Fruit fly (Drosophila melanogaster) whole organism, embryonic: Measurements from ENCODE around the gene CG42272.

ENCODE experiments used
- Bgb ChIP-seq: fragments of 200-800 bp; sonication (Bioruptor generic); IDR thresholded peaks from 2 replicates; pipeline ENCODE4 v1.3.6; 2022; ENCODE audit warnings: missing biosample characterization, missing genetic modification characterization; ENCODE audit not compliant: partially characterized antibody
- CG10959 ChIP-seq: fragments of 200-800 bp; sonication (Bioruptor generic); IDR thresholded peaks from 2 replicates; pipeline ENCODE4 v1.3.6; 2022; ENCODE audit warnings: missing biosample characterization, missing genetic modification characterization
- CG11695 ChIP-seq: fragments of 200-800 bp; sonication (Bioruptor generic); IDR thresholded peaks from 3 replicates; pipeline ENCODE4 v1.3.6; 2022; ENCODE audit warnings: missing biosample characterization, missing genetic modification characterization
- CG1233 ChIP-seq: fragments of 200-800 bp; sonication (Bioruptor generic); optimal IDR thresholded peaks from 4 replicates; lab custom pipeline; 2018; ENCODE audit warnings: missing biosample characterization, mild to moderate bottlenecking, missing genetic modification characterization
- CG12769 ChIP-seq: fragments of 200-800 bp; sonication (Bioruptor generic); optimal IDR thresholded peaks from 2 replicates; lab custom pipeline; 2019; ENCODE audit warnings: missing biosample characterization, mild to moderate bottlenecking, missing genetic modification characterization, moderate library complexity
- CG13424 ChIP-seq: fragments of 200-800 bp; sonication (Bioruptor generic); optimal IDR thresholded peaks from 2 replicates; lab custom pipeline; 2019; ENCODE audit warnings: missing biosample characterization, mild to moderate bottlenecking, missing genetic modification characterization, moderate library complexity
- CG13775 ChIP-seq: fragments of 200-800 bp; sonication (Bioruptor generic); optimal IDR thresholded peaks from 3 replicates; lab custom pipeline; 2017; ENCODE audit warnings: missing biosample characterization, mild to moderate bottlenecking, missing genetic modification characterization
- CG14441 ChIP-seq: fragments of 200-800 bp; sonication (Bioruptor generic); IDR thresholded peaks from 2 replicates; pipeline ENCODE4 v1.3.6; 2022; ENCODE audit warnings: missing biosample characterization, missing genetic modification characterization
- CG15269 ChIP-seq: fragments of 200-800 bp; sonication (Bioruptor generic); optimal IDR thresholded peaks from 2 replicates; lab custom pipeline; 2018; ENCODE audit warnings: missing biosample characterization, mild to moderate bottlenecking, missing genetic modification characterization, moderate library complexity
- CG2199 ChIP-seq: fragments of 200-800 bp; sonication (Bioruptor generic); IDR thresholded peaks from 3 replicates; pipeline ENCODE4 v1.3.6; 2022; ENCODE audit warnings: missing biosample characterization, missing genetic modification characterization
- CG31224 ChIP-seq: fragments of 200-800 bp; sonication (Bioruptor generic); IDR thresholded peaks from 2 replicates; pipeline ENCODE4 v1.3.6; 2022; ENCODE audit warnings: missing biosample characterization, missing genetic modification characterization
- CG33557 ChIP-seq: fragments of 200-800 bp; sonication (Bioruptor generic); optimal IDR thresholded peaks from 2 replicates; lab custom pipeline; 2019; ENCODE audit warnings: missing biosample characterization, mild to moderate bottlenecking, missing genetic modification characterization, moderate library complexity
- CG6254 ChIP-seq: fragments of 200-800 bp; sonication (Bioruptor generic); optimal IDR thresholded peaks from 3 replicates; lab custom pipeline; 2017; ENCODE audit warnings: mild to moderate bottlenecking, missing biosample characterization, missing genetic modification reagents, missing genetic modification characterization
- CG6272 ChIP-seq: fragments of 200-800 bp; sonication (Bioruptor generic); IDR thresholded peaks from 2 replicates; pipeline ENCODE4 v1.3.6; 2022; ENCODE audit warnings: missing biosample characterization, missing genetic modification characterization
- CG7357 ChIP-seq: fragments of 200-800 bp; sonication (Bioruptor generic); IDR thresholded peaks from 3 replicates; pipeline ENCODE4 v1.3.6; 2022; ENCODE audit warnings: missing biosample characterization, missing genetic modification characterization
- CkIIα-i1 ChIP-seq: fragments of 200-800 bp; sonication (Bioruptor generic); IDR thresholded peaks from 2 replicates; pipeline ENCODE4 v1.3.6; 2022; ENCODE audit warnings: missing biosample characterization, missing genetic modification characterization
- D19A ChIP-seq: fragments of 200-800 bp; optimal IDR thresholded peaks from 3 replicates; lab custom pipeline; 2019; ENCODE audit warnings: missing biosample characterization, mild to moderate bottlenecking, missing genetic modification characterization, moderate library complexity
- Dip2 ChIP-seq: fragments of 200-800 bp; sonication (Bioruptor generic); IDR thresholded peaks from 2 replicates; pipeline ENCODE4 v1.3.6; 2022; ENCODE audit warnings: missing biosample characterization, missing genetic modification characterization
- Drgx ChIP-seq: fragments of 200-800 bp; sonication (Bioruptor generic); IDR thresholded peaks from 2 replicates; pipeline ENCODE4 v1.3.6; 2022; ENCODE audit warnings: missing biosample characterization, missing genetic modification characterization
- Ets65A ChIP-seq: fragments of 200-800 bp; sonication (Bioruptor generic); peaks from one replicate; lab custom pipeline; 2016; ENCODE audit warnings: missing biosample characterization, missing genetic modification characterization
- Hmr ChIP-seq: fragments of 200-800 bp; sonication (Bioruptor generic); optimal IDR thresholded peaks from 3 replicates; lab custom pipeline; 2017; ENCODE audit warnings: mild to moderate bottlenecking, missing biosample characterization, missing genetic modification reagents, missing genetic modification characterization
- Hr51 ChIP-seq, 2 experiments: fragments of 200-800 bp; sonication (Bioruptor generic); optimal IDR thresholded peaks; 2 replicates in 1 of 2; 3 replicates in 1 of 2; lab custom pipeline; 2016 to 2018; ENCODE audit warnings: missing biosample characterization in 2 of 2, missing genetic modification characterization in 2 of 2, mild to moderate bottlenecking in 1 of 2, moderate library complexity in 1 of 2
- Mad ChIP-seq: fragments of 200-800 bp; sonication (Bioruptor generic); optimal IDR thresholded peaks from 2 replicates; lab custom pipeline; 2016; ENCODE audit warnings: missing biosample characterization, missing genetic modification characterization
- Nf-YB ChIP-seq: fragments of 200-800 bp; sonication (Bioruptor generic); optimal IDR thresholded peaks from 3 replicates; lab custom pipeline; 2019; ENCODE audit warnings: missing biosample characterization, mild to moderate bottlenecking, missing genetic modification characterization, moderate library complexity
- NfI ChIP-seq: fragments of 200-800 bp; sonication (Bioruptor generic); optimal IDR thresholded peaks from 3 replicates; lab custom pipeline; 2018; ENCODE audit warnings: missing biosample characterization, mild to moderate bottlenecking, missing genetic modification characterization, moderate library complexity
- Pdp1 ChIP-seq, 2 experiments: fragments of 200-800 bp; sonication (Bioruptor generic); optimal IDR thresholded peaks; 3 replicates each; lab custom pipeline; 2016; ENCODE audit warnings: missing biosample characterization in 2 of 2, missing genetic modification characterization in 2 of 2, mild to moderate bottlenecking in 1 of 2, moderate library complexity in 1 of 2
- Ssrp ChIP-seq: fragments of 200-800 bp; sonication (Bioruptor generic); optimal IDR thresholded peaks from 2 replicates; lab custom pipeline; 2018; ENCODE audit warnings: missing biosample characterization, mild to moderate bottlenecking, missing genetic modification characterization, moderate library complexity
- Tbp ChIP-seq: fragments of >200 bp; optimal IDR thresholded peaks from 2 replicates; lab custom pipeline; 2018; ENCODE audit warnings: missing biosample characterization, missing genetic modification characterization
- bowl ChIP-seq: fragments of 200-800 bp; sonication (Bioruptor generic); IDR thresholded peaks from 2 replicates; pipeline ENCODE4 v1.3.6; 2022; ENCODE audit warnings: missing biosample characterization, missing genetic modification characterization
- bsh ChIP-seq, 2 experiments: fragments of 200-800 bp; sonication (Bioruptor generic); optimal IDR thresholded peaks; 2 replicates each; lab custom pipeline; 2017 to 2018; ENCODE audit warnings: mild to moderate bottlenecking in 2 of 2, missing biosample characterization in 2 of 2, missing genetic modification characterization in 2 of 2, moderate library complexity in 1 of 2
- cg ChIP-seq: fragments of 200-800 bp; sonication (Bioruptor generic); optimal IDR thresholded peaks from 3 replicates; lab custom pipeline; 2019; ENCODE audit warnings: missing biosample characterization, mild to moderate bottlenecking, missing genetic modification characterization, moderate library complexity
- dpn ChIP-seq, 2 experiments: fragments of 200-800 bp; sonication (Bioruptor generic); optimal IDR thresholded peaks; 3 replicates each; lab custom pipeline; 2016; ENCODE audit warnings: missing biosample characterization in 2 of 2, missing genetic modification characterization in 2 of 2
- gem ChIP-seq: fragments of 200-800 bp; sonication (Bioruptor generic); optimal IDR thresholded peaks from 2 replicates; lab custom pipeline; 2019; ENCODE audit warnings: missing biosample characterization, mild to moderate bottlenecking, missing genetic modification characterization, moderate library complexity
- hth ChIP-seq: fragments of >200 bp; optimal IDR thresholded peaks from 2 replicates; lab custom pipeline; 2017; ENCODE audit warnings: inconsistent platforms
- kni ChIP-seq: fragments of 200-800 bp; sonication (Bioruptor generic); optimal IDR thresholded peaks from 3 replicates; lab custom pipeline; 2017; ENCODE audit warnings: mild to moderate bottlenecking, missing biosample characterization, missing genetic modification reagents, missing genetic modification characterization
- nmo ChIP-seq: fragments of 200-800 bp; sonication (Bioruptor generic); optimal IDR thresholded peaks from 2 replicates; lab custom pipeline; 2018; ENCODE audit warnings: missing biosample characterization, mild to moderate bottlenecking, missing genetic modification characterization, moderate library complexity
- pan ChIP-seq, 4 experiments: fragments of >200 bp in 3 of 4; fragments of 200-800 bp in 1 of 4; sonication (Bioruptor generic) in 1 of 4; optimal IDR thresholded peaks in 3 of 4; IDR thresholded peaks in 1 of 4; 2 replicates each; pipeline versions ENCODE4 v1.3.6 to Lab custom; 2017 to 2022; ENCODE audit warnings: missing biosample characterization in 2 of 4, missing genetic modification characterization in 2 of 4, mixed read lengths in 1 of 4
- ranshi ChIP-seq: fragments of 200-800 bp; sonication (Bioruptor generic); IDR thresholded peaks from 2 replicates; pipeline ENCODE4 v1.3.6; 2022; ENCODE audit warnings: missing biosample characterization, missing genetic modification characterization
- row ChIP-seq: fragments of 200-800 bp; sonication (Bioruptor generic); IDR thresholded peaks from 3 replicates; pipeline ENCODE4 v1.3.6; 2022; ENCODE audit warnings: missing biosample characterization, missing genetic modification characterization
- run ChIP-seq: fragments of 200-800 bp; sonication (Bioruptor generic); optimal IDR thresholded peaks from 3 replicates; lab custom pipeline; 2018; ENCODE audit warnings: missing biosample characterization, mild to moderate bottlenecking, missing genetic modification characterization
- sens ChIP-seq: fragments of 200-800 bp; sonication (Bioruptor generic); peaks from one replicate; lab custom pipeline; 2016; ENCODE audit warnings: missing biosample characterization, missing genetic modification characterization
- tll ChIP-seq, 2 experiments: fragments of 200-800 bp in 1 of 2; fragments of >200 bp in 1 of 2; sonication (Bioruptor generic) in 1 of 2; optimal IDR thresholded peaks; 2 replicates each; lab custom pipeline; 2017 to 2019; ENCODE audit warnings: missing biosample characterization in 2 of 2, missing genetic modification characterization in 2 of 2, mild to moderate bottlenecking in 1 of 2, moderate library complexity in 1 of 2
- trem ChIP-seq: fragments of 200-800 bp; optimal IDR thresholded peaks from 3 replicates; lab custom pipeline; 2019; ENCODE audit warnings: missing biosample characterization, mild to moderate bottlenecking, missing genetic modification characterization, moderate library complexity
- twi ChIP-seq: fragments of 200-800 bp; optimal IDR thresholded peaks from 2 replicates; lab custom pipeline; 2019; ENCODE audit warnings: missing biosample characterization, mild to moderate bottlenecking, missing genetic modification characterization, moderate library complexity
- yki ChIP-seq: fragments of >200 bp; optimal IDR thresholded peaks from 3 replicates; lab custom pipeline; 2018
- zen ChIP-seq: fragments of 200-800 bp; sonication (Bioruptor generic); optimal IDR thresholded peaks from 3 replicates; lab custom pipeline; 2018; ENCODE audit warnings: missing biosample characterization, mild to moderate bottlenecking, missing genetic modification characterization, moderate library complexity

CG42272 gene

dm6 chr3L:5835431-5835830 lies 32.6 kb downstream of the CG42272 start:
- TF ChIP-seq CG1233 (no peak), cg (peak; percentile 25)

dm6 chr3L:5835887-5836646 lies 33.2 kb downstream of the CG42272 start:
- peak; percentile 41 for TF ChIP-seq twi (tag; lab: Kevin White, UChicago)
- TF ChIP-seq CG6272: no peak
- peak in 1 of 2 experiments; percentile 92 for TF ChIP-seq tll (GFP tag; optimal IDR thresholded peaks at IDR 0.05; lab: Kevin White, UChicago)
- no peak for TF ChIP-seq CG6254 (GFP tag; lab: Kevin White, UChicago)
- no peak for TF ChIP-seq Nf-YB
- TF ChIP-seq CG33557 (GFP tag; lab: Kevin White, UChicago): no peak
- TF ChIP-seq yki: no peak
- TF ChIP-seq sens (GFP tag; lab: Kevin White, UChicago): peak; percentile 59
- TF ChIP-seq Mad (GFP tag; lab: Kevin White, UChicago): no peak
- peak in 1 of 2 experiments; percentile 19 for TF ChIP-seq bsh (GFP tag; optimal IDR thresholded peaks at IDR 0.05; lab: Kevin White, UChicago)
- peak; percentile 32; the same call in 1 of the 2 replicates for TF ChIP-seq Drgx (GFP tag; lab: Robert Waterston, UW)
- TF ChIP-seq CG13775 (GFP tag; lab: Kevin White, UChicago): no peak
- TF ChIP-seq zen (tag; lab: Kevin White, UChicago): peak; percentile 46

- TF ChIP-seq Tbp (GFP tag; lab: Kevin White, UChicago): no peak
- no peak for TF ChIP-seq hth (lab: Kevin White, UChicago)
- no peak for TF ChIP-seq bowl
- peak; percentile 35 for TF ChIP-seq CG13424 (tag; lab: Kevin White, UChicago)
- TF ChIP-seq CG12769 (tag; lab: Kevin White, UChicago): peak; percentile 32
- TF ChIP-seq Pdp1 (GFP tag; optimal IDR thresholded peaks at IDR 0.05; lab: Kevin White, UChicago): no peak
- TF ChIP-seq Hr51 (GFP tag; optimal IDR thresholded peaks at IDR 0.05; lab: Kevin White, UChicago): peak in 1 of 2 experiments; percentile 22
- peak; percentile 28 for TF ChIP-seq Ets65A
- TF ChIP-seq ranshi (GFP tag; lab: Robert Waterston, UW): peak; percentile 34; the same call in 1 of the 2 replicates
- TF ChIP-seq nmo: peak; percentile 5
- no peak for TF ChIP-seq Hmr
- peak; percentile 12 for TF ChIP-seq Ssrp
- TF ChIP-seq kni (GFP tag; lab: Kevin White, UChicago): no peak
- no peak for TF ChIP-seq CG11695 (GFP tag; lab: Robert Waterston, UW)
- TF ChIP-seq row (GFP tag; lab: Robert Waterston, UW): peak; percentile 51
- TF ChIP-seq CG31224: no peak
- TF ChIP-seq CkIIα-i1 (GFP tag; lab: Robert Waterston, UW): no peak
- TF ChIP-seq CG2199 (GFP tag; lab: Robert Waterston, UW): no peak
- no peak for TF ChIP-seq dpn (GFP tag; optimal IDR thresholded peaks at IDR 0.05; lab: Kevin White, UChicago)
- no peak for TF ChIP-seq CG10959 (GFP tag; lab: Robert Waterston, UW)
- no peak for TF ChIP-seq trem (tag; lab: Kevin White, UChicago)
- TF ChIP-seq Dip2 (GFP tag; lab: Robert Waterston, UW): no peak
- TF ChIP-seq D19A (tag; lab: Kevin White, UChicago): peak; percentile 7
- TF ChIP-seq run (tag; lab: Kevin White, UChicago): no peak
- peak; percentile 17 for TF ChIP-seq CG15269 (tag; lab: Kevin White, UChicago)
- TF ChIP-seq gem: peak; percentile 8
- peak; percentile 78 for TF ChIP-seq sens (GFP tag; lab: Kevin White, UChicago)
- TF ChIP-seq CG7357 (GFP tag; lab: Robert Waterston, UW): 0 out of 3 replicates have a peak, but pooled peaks have one; percentile 24
- no peak for TF ChIP-seq pan (optimal IDR thresholded peaks at IDR 0.05; lab: Kevin White, UChicago)
- TF ChIP-seq pan (GFP tag; optimal IDR thresholded peaks at IDR 0.05 in 1 of 2, IDR thresholded peaks at IDR 0.05 in 1 of 2): no peak
- 0 out of 2 replicates have a peak, but pooled peaks have one; percentile 17 for TF ChIP-seq CG14441
- TF ChIP-seq Bgb: no peak
- peak; percentile 22 for TF ChIP-seq NfI (GFP tag; lab: Kevin White, UChicago)
Measured at dm6 chr3L:5838295-5838694, 35.5 kb downstream of the CG42272 start.
